Worm (Caenorhabditis elegans): ENCODE measurements around the gene F40G9.6.
A peak's percentile ranks its signal among the peaks of the same experiment; 100 is the strongest.

The F40G9.6 gene

DNA sequence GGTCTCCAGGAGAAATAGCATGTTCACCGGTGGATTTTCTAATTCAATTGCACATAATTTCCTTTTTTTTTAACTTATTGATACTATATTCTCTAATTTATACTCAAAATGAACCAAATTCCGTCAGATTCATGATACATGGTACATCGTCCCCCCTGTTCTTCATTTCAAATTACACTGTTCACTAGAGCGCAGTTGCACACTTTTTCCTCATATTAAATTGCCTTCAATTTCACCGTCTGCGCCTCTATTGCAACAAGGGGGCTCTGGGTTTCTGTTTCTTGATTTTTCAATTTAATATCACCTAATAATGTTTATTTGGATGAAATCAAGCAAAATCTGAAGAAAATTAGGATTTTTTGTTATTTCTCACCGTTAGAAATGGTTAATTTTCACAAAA lies 47.7 kb upstream of the F40G9.6 start (continued):
- TF ChIP-seq unc-130 (tag; optimal IDR thresholded peaks at IDR 0.05) (peak; percentile 27), ceh-82 (tag; optimal IDR thresholded peaks at IDR 0.05) (peak in 2 of 3 experiments; percentile 2 to 70), nhr-71 (tag; optimal IDR thresholded peaks at IDR 0.05) (peak; percentile 61), Y116A8C.19 (tag; optimal IDR thresholded peaks at IDR 0.05; ENCODE audit: borderline replicate concordance) (no peak), nhr-19 (GFP tag; conservative IDR thresholded peaks at IDR 0.05) (peak; percentile 15; the same call in 1 of the 2 replicates), nhr-47 (tag; optimal IDR thresholded peaks at IDR 0.05) (peak; percentile 55), nhr-20 (tag; optimal IDR thresholded peaks at IDR 0.05) (peak; percentile 37), hpl-2 (GFP tag; optimal IDR thresholded peaks at IDR 0.05) (no peak), blmp-1 (tag; optimal IDR thresholded peaks at IDR 0.05) (peak; percentile 42), C16A3.4 (tag; optimal IDR thresholded peaks at IDR 0.05) (peak; percentile 71), snu-23 (GFP tag; optimal IDR thresholded peaks at IDR 0.05) (peak; percentile 64), sptf-1 (tag; optimal IDR thresholded peaks at IDR 0.05) (no peak), mdl-1 (tag; optimal IDR thresholded peaks at IDR 0.05) (no peak), lin-15B (tag; optimal IDR thresholded peaks at IDR 0.05) (peak; percentile 61), lin-35 (GFP tag; optimal IDR thresholded peaks at IDR 0.05) (peak; percentile 68 to 72), elt-2 (tag; optimal IDR thresholded peaks at IDR 0.05) (peak; percentile 1), lir-3 (tag; optimal IDR thresholded peaks at IDR 0.05; ENCODE audit: poor library complexity) (peak; percentile 34), skn-1 (tag; optimal IDR thresholded peaks at IDR 0.05) (peak; percentile 11), pqm-1 (tag; optimal IDR thresholded peaks at IDR 0.05) (no peak), nhr-11 (tag; optimal IDR thresholded peaks at IDR 0.05) (no peak), ztf-11 (tag; optimal IDR thresholded peaks at IDR 0.05) (no peak), ceh-63 (GFP tag; optimal IDR thresholded peaks at IDR 0.05) (no peak), C04F5.9 (tag; optimal IDR thresholded peaks at IDR 0.05) (no peak), swsn-7 (tag; optimal IDR thresholded peaks at IDR 0.05) (peak; percentile 50), hlh-17 (GFP tag; optimal IDR thresholded peaks at IDR 0.05; ENCODE audit: borderline replicate concordance) (no peak), hlh-4 (tag; optimal IDR thresholded peaks at IDR 0.05) (no peak), snpc-4 (tag; optimal IDR thresholded peaks at IDR 0.05) (peak; percentile 16), sox-4 (tag; optimal IDR thresholded peaks at IDR 0.05) (no peak), fos-1 (tag; optimal IDR thresholded peaks at IDR 0.05) (no peak)

DNA sequence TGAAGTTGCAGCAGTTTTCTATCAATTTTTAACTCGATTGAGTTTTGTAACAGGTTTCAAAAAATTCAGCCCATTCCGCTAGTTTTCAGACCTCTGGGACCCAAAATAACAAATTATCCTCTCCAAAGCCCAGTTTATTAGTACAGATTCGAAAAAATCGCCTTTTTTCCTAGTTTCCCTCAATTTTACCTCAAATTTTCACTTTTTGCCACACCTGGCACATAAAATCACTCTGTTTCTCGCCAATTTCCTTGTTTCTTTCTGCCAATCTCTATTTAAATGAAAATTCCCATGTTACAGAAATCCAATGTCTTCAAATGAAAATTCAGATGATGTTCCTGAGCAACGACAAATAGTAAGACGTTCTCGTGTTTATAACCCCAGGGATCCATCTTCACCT lies 47.2 kb upstream of the F40G9.6 start, which contains the start of gene pals-22:
Gene pals-22, plus strand, starts transcription at position 301 of the 400 bp plus-strand sequence.
- TF ChIP-seq xbp-1 (tag; optimal IDR thresholded peaks at IDR 0.05) (no peak), grh-1 (GFP tag; IDR thresholded peaks at IDR 0.05) (no peak), ceh-8 (GFP tag; optimal IDR thresholded peaks at IDR 0.05) (no peak), lin-14 (GFP tag; optimal IDR thresholded peaks at IDR 0.05) (no peak)

ce11 chrIII:134194-134593 lies 45.1 kb upstream of the F40G9.6 start, which contains the start of gene pals-25:
Gene pals-25, plus strand, starts transcription at chrIII:134494.
- TF ChIP-seq Y116A8C.19 (tag; optimal IDR thresholded peaks at IDR 0.05; ENCODE audit: borderline replicate concordance) (no peak), lin-39 (tag; optimal IDR thresholded peaks at IDR 0.05) (no peak), nhr-11 (tag; optimal IDR thresholded peaks at IDR 0.05) (no peak), hpl-2 (GFP tag; optimal IDR thresholded peaks at IDR 0.05) (no peak), alr-1 (tag; optimal IDR thresholded peaks at IDR 0.05; ENCODE audit: borderline replicate concordance) (no peak), xbp-1 (tag; optimal IDR thresholded peaks at IDR 0.05) (no peak), nhr-90 (tag; optimal IDR thresholded peaks at IDR 0.05; ENCODE audit: poor library complexity) (no peak), unc-86 (tag; optimal IDR thresholded peaks at IDR 0.05) (no peak), mdl-1 (tag; optimal IDR thresholded peaks at IDR 0.05) (no peak), skn-1 (tag; optimal IDR thresholded peaks at IDR 0.05) (no peak), nhr-19 (GFP tag; conservative IDR thresholded peaks at IDR 0.05) (no peak)

DNA sequence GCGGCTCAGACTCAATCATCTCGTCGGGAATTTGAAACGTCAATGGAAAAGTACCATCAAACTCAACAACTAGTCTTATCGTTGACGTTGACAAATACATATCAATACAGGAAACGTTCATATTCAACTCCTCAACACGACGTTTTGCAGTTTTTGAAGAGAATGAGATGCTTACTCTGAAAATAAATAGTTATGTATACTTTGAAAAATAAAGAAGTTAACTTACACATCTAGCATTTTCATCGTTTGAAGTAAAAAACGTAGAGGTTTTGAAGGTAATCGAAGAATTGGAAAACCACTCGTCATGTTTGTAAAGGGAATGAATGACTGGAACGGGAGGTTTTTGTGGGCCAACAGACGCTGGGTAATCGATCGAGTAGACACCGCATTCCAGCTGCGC lies 38.4 kb upstream of the F40G9.6 start, which contains the start of gene fbxb-81:
Gene fbxb-81, minus strand, starts transcription at position 314 of the 400 bp plus-strand sequence.
- no peak for TF ChIP-seq ceh-82 (tag; optimal IDR thresholded peaks at IDR 0.05)
- no peak for TF ChIP-seq elt-2 (tag; optimal IDR thresholded peaks at IDR 0.05)
- TF ChIP-seq nhr-77 (tag; optimal IDR thresholded peaks at IDR 0.05) = no peak
